Fruit fly (Drosophila melanogaster) whole organism, wandering third instar larva: Measurements from ENCODE around the gene CG17597.

Source experiments
- Abd-B ChIP-seq: fragments of >200 bp; optimal IDR thresholded peaks from 2 replicates; lab custom pipeline; 2017; ENCODE audit warnings: missing biosample characterization, missing genetic modification characterization
- CG32264 ChIP-seq: fragments of 200-800 bp; sonication (Bioruptor generic); optimal IDR thresholded peaks from 2 replicates; lab custom pipeline; 2016; ENCODE audit warnings: missing biosample characterization, missing genetic modification characterization
- CG9705 ChIP-seq: fragments of 200-800 bp; sonication (Bioruptor generic); optimal IDR thresholded peaks from 2 replicates; lab custom pipeline; 2018; ENCODE audit warnings: missing biosample characterization, mild to moderate bottlenecking, missing genetic modification characterization
- CrebA ChIP-seq: fragments of 200-800 bp; sonication (Bioruptor generic); optimal IDR thresholded peaks from 2 replicates; lab custom pipeline; 2016; ENCODE audit warnings: missing biosample characterization, mild to moderate bottlenecking, missing genetic modification characterization, borderline replicate concordance
- Dfd ChIP-seq: fragments of >200 bp; optimal IDR thresholded peaks from 2 replicates; lab custom pipeline; 2017; ENCODE audit warnings: missing biosample characterization, missing genetic modification characterization
- Dif ChIP-seq: fragments of 200-275, 200-300 bp; sonication (Bioruptor generic); optimal IDR thresholded peaks from 2 replicates; lab custom pipeline; 2018; ENCODE audit warnings: missing biosample characterization, missing genetic modification characterization; ENCODE audit not compliant: partially characterized antibody
- GATAd ChIP-seq: sonication (Bioruptor generic); optimal IDR thresholded peaks from 2 replicates; lab custom pipeline; 2016; ENCODE audit warnings: missing biosample characterization, missing genetic modification characterization
- HLH106 ChIP-seq: fragments of 200-800 bp; optimal IDR thresholded peaks from 3 replicates; lab custom pipeline; 2019; ENCODE audit warnings: missing biosample characterization, mild to moderate bottlenecking, missing genetic modification characterization, moderate library complexity
- Hnf4 ChIP-seq: fragments of 200-800 bp; sonication (Bioruptor generic); optimal IDR thresholded peaks from 2 replicates; lab custom pipeline; 2016; ENCODE audit warnings: missing biosample characterization, mild to moderate bottlenecking, missing genetic modification characterization
- Hr78 ChIP-seq: fragments of >200 bp; optimal IDR thresholded peaks from 2 replicates; lab custom pipeline; 2017; ENCODE audit warnings: missing biosample characterization, missing genetic modification characterization
- Hr83 ChIP-seq: fragments of 200-300 bp; sonication (Bioruptor generic); optimal IDR thresholded peaks from 2 replicates; lab custom pipeline; 2016; ENCODE audit warnings: missing biosample characterization, mild to moderate bottlenecking, missing genetic modification characterization, moderate library complexity; ENCODE audit not compliant: poor library complexity, severe bottlenecking
- Jra ChIP-seq: sonication (Bioruptor generic); optimal IDR thresholded peaks from 2 replicates; lab custom pipeline; 2016; ENCODE audit warnings: missing biosample characterization, missing genetic modification characterization
- Mio ChIP-seq: sonication (Bioruptor generic); optimal IDR thresholded peaks from 2 replicates; lab custom pipeline; 2016; ENCODE audit warnings: missing biosample characterization, missing genetic modification characterization
- Myc ChIP-seq: fragments of >200 bp; optimal IDR thresholded peaks from 2 replicates; lab custom pipeline; 2017
- N ChIP-seq: fragments of >200 bp; optimal IDR thresholded peaks from 2 replicates; lab custom pipeline; 2018; ENCODE audit warnings: missing biosample characterization, missing external identifiers, missing genetic modification characterization
- OdsH ChIP-seq: fragments of 200-800 bp; sonication (Bioruptor generic); optimal IDR thresholded peaks from 2 replicates; lab custom pipeline; 2016; ENCODE audit warnings: missing biosample characterization, mild to moderate bottlenecking, missing genetic modification characterization
- Rel ChIP-seq, 2 experiments: fragments of 200-800 bp; sonication (Bioruptor generic) in 1 of 2; optimal IDR thresholded peaks; 2 replicates in 1 of 2; 3 replicates in 1 of 2; lab custom pipeline; 2016 to 2019; ENCODE audit warnings: mild to moderate bottlenecking in 2 of 2, missing biosample characterization in 2 of 2, missing genetic modification characterization in 2 of 2, moderate library complexity in 1 of 2
- Sp1 ChIP-seq: fragments of 200-800 bp; sonication (Bioruptor generic); optimal IDR thresholded peaks from 3 replicates; lab custom pipeline; 2019; ENCODE audit warnings: missing biosample characterization, mild to moderate bottlenecking, missing genetic modification characterization, moderate library complexity
- Vsx2 ChIP-seq: fragments of 200-300, 225-300 bp; sonication (Bioruptor generic); optimal IDR thresholded peaks from 2 replicates; lab custom pipeline; 2018; ENCODE audit warnings: missing biosample characterization, missing genetic modification characterization; ENCODE audit not compliant: partially characterized antibody
- br ChIP-seq: fragments of 200-800 bp; sonication (Bioruptor generic); optimal IDR thresholded peaks from 2 replicates; lab custom pipeline; 2016; ENCODE audit warnings: missing biosample characterization, missing genetic modification characterization
- brk ChIP-seq: fragments of 200-800 bp; sonication (Bioruptor generic); optimal IDR thresholded peaks from 2 replicates; lab custom pipeline; 2016; ENCODE audit warnings: missing biosample characterization, mild to moderate bottlenecking, missing genetic modification characterization
- dl ChIP-seq, 2 experiments: fragments of 175-275, 200-275 bp in 1 of 2; fragments of 200-275 bp in 1 of 2; sonication (Bioruptor generic); optimal IDR thresholded peaks; lab custom pipeline; 2018; ENCODE audit warnings: mild to moderate bottlenecking in 2 of 2, missing biosample characterization in 2 of 2, missing genetic modification characterization in 2 of 2, moderate library complexity in 2 of 2; ENCODE audit not compliant: partially characterized antibody in 2 of 2, insufficient read depth in 1 of 2
- dmrt93B ChIP-seq: fragments of 200-800 bp; sonication (Bioruptor generic); optimal IDR thresholded peaks from 2 replicates; lab custom pipeline; 2018; ENCODE audit warnings: missing biosample characterization, mild to moderate bottlenecking, missing genetic modification characterization
- dsf ChIP-seq: sonication (Bioruptor generic); optimal IDR thresholded peaks from 2 replicates; lab custom pipeline; 2016; ENCODE audit warnings: missing biosample characterization, missing genetic modification characterization, borderline replicate concordance
- ey ChIP-seq: fragments of 200-800 bp; sonication (Bioruptor generic); optimal IDR thresholded peaks from 2 replicates; lab custom pipeline; 2016; ENCODE audit warnings: missing biosample characterization, missing genetic modification characterization
- foxo ChIP-seq, 2 experiments: fragments of 200-800 bp; sonication (Bioruptor generic); optimal IDR thresholded peaks; 2 replicates in 1 of 2; 3 replicates in 1 of 2; lab custom pipeline; 2016 to 2017; ENCODE audit warnings: missing biosample characterization in 2 of 2, missing genetic modification characterization in 2 of 2
- fru ChIP-seq: fragments of 200-800 bp; sonication (Bioruptor generic); optimal IDR thresholded peaks from 3 replicates; lab custom pipeline; 2016; ENCODE audit warnings: missing biosample characterization, mild to moderate bottlenecking, missing genetic modification characterization
- h ChIP-seq: fragments of 200-800 bp; sonication (Bioruptor generic); optimal IDR thresholded peaks from 3 replicates; lab custom pipeline; 2016; ENCODE audit warnings: missing biosample characterization, mild to moderate bottlenecking, missing genetic modification characterization
- jim ChIP-seq: fragments of 175-275, 200-325 bp; sonication (Bioruptor generic); optimal IDR thresholded peaks from 2 replicates; lab custom pipeline; 2016; ENCODE audit warnings: missing biosample characterization, mild to moderate bottlenecking, missing genetic modification characterization
- lola ChIP-seq: fragments of >200 bp; optimal IDR thresholded peaks from 2 replicates; lab custom pipeline; 2017; ENCODE audit warnings: missing biosample characterization, missing genetic modification characterization
- pan ChIP-seq: fragments of >200 bp; optimal IDR thresholded peaks from 2 replicates; lab custom pipeline; 2017
- psq ChIP-seq: fragments of 200-800 bp; sonication (Bioruptor generic); optimal IDR thresholded peaks from 3 replicates; lab custom pipeline; 2017; ENCODE audit warnings: missing biosample characterization, mild to moderate bottlenecking, missing genetic modification characterization, moderate library complexity
- rgr ChIP-seq: fragments of 200-800 bp; sonication (Bioruptor generic); optimal IDR thresholded peaks from 3 replicates; lab custom pipeline; 2016; ENCODE audit warnings: missing biosample characterization, mild to moderate bottlenecking, missing genetic modification characterization
- sage ChIP-seq: fragments of 200-800 bp; sonication (Bioruptor generic); optimal IDR thresholded peaks from 2 replicates; lab custom pipeline; 2016; ENCODE audit warnings: missing biosample characterization, mild to moderate bottlenecking, missing genetic modification characterization
- sv ChIP-seq: fragments of 200-800 bp; sonication (Bioruptor generic); optimal IDR thresholded peaks from 3 replicates; lab custom pipeline; 2016; ENCODE audit warnings: missing biosample characterization, missing genetic modification characterization
- tai ChIP-seq: sonication (Bioruptor generic); optimal IDR thresholded peaks from 2 replicates; lab custom pipeline; 2016; ENCODE audit warnings: missing biosample characterization, missing genetic modification characterization
- usp ChIP-seq: fragments of >200 bp; optimal IDR thresholded peaks from 2 replicates; lab custom pipeline; 2017; ENCODE audit warnings: missing biosample characterization, missing genetic modification characterization
- woc ChIP-seq: sonication (Bioruptor generic); optimal IDR thresholded peaks from 2 replicates; lab custom pipeline; 2016; ENCODE audit warnings: missing biosample characterization, mild to moderate bottlenecking, missing genetic modification characterization

CG17597 gene

DNA sequence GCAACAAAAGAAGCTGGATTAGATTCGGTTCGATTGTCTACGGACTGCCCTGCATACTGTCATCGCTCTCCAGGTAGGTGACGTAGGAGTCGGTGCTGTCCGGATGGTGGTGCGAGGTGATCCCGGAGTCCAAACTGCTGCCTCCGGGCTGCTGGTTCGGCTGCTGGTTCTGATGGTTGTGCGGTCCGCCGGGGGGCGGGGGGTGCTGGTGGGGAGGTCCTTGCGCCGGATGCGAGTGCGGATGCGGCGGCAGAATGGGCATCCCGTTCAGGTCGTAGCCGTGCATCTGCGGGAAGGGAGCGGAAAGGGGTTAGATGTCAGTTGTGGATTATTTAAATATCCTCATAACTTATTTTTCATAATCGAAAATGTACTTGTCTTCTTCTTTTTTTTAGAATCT is 30.0 kb upstream of the CG17597 start:
- TF ChIP-seq Vsx2 (no peak), Dfd (GFP tag; lab: Kevin White, UChicago) (peak; percentile 98)

DNA sequence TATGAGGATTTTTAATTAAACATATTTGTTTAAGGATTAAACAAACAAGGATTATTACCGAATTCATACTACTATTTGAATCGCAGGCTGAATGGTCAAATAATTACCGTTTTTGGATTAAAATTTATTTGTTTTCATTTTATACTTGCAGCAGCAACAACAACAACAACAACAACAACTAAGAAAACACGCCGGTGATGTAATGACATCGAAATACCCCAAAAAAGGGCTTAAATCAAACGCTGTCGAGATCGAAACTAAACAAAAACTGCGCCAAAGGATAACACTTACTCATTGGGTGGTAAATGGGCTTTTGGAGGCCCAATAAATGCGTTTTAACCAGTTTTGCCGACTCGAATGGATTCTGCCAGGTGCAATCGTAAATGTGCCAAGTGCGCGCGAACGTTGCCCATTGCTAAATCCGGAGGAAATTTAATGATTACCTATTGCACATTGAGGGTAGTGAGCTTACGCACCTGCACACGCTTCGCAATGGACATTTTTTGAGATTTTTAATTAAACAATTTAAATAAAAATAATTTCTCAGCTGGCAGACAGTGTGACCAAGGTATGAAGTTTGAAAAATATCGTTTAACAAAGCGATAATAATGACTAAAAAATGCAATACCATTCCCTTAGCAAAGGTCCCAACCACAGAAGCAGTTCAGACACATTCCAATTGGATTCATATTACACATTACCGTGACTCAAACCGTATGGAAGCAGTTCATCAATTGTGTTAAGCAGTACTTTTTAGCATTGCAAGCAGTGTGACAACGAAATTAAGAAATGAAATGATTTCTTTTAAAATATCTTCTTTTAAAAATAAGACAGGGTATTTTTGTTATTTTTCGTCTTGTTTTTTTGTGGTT is 27.9 kb upstream of the CG17597 start, which contains the start of the genes CG10602 and mRpL13:
CG10602 (minus strand) TSS at position 588 of the 872 bp plus-strand sequence.
mRpL13 (minus strand) TSS at position 588 of the 872 bp plus-strand sequence.
- peak; percentile 8 for TF ChIP-seq Hr78
- peak; percentile 43 for TF ChIP-seq Dif (GFP tag; lab: Kevin White, UChicago)
- TF ChIP-seq Hnf4 = peak; percentile 33
- TF ChIP-seq Myc = peak; percentile 52
- no peak for TF ChIP-seq fru
- TF ChIP-seq br (GFP tag; lab: Kevin White, UChicago) = no peak
- TF ChIP-seq N (GFP tag; lab: Kevin White, UChicago) = peak; percentile 68

dm6 chr2L:18857635-18858059 is 26.7 kb upstream of the CG17597 start:
- TF ChIP-seq Vsx2 = no peak
- peak; percentile 93 for TF ChIP-seq sv
- TF ChIP-seq h (GFP tag; lab: Kevin White, UChicago) = peak; percentile 98
- peak; percentile 96 for TF ChIP-seq Hnf4
- no peak for TF ChIP-seq jim (GFP tag; lab: Kevin White, UChicago)
- peak; percentile 91 for TF ChIP-seq sage (GFP tag; lab: Kevin White, UChicago)
- peak; percentile 98 for TF ChIP-seq HLH106 (tag; lab: Kevin White, UChicago)
- peak; percentile 95 for TF ChIP-seq OdsH
- peak; percentile 96 for TF ChIP-seq Sp1 (GFP tag; lab: Kevin White, UChicago)
- TF ChIP-seq Hr78 = no peak
- peak; percentile 55 for TF ChIP-seq pan
- TF ChIP-seq psq (GFP tag; lab: Kevin White, UChicago) = peak; percentile 91
- TF ChIP-seq br (GFP tag; lab: Kevin White, UChicago) = peak; percentile 98
- TF ChIP-seq lola (GFP tag; lab: Kevin White, UChicago) = no peak
- TF ChIP-seq CG9705 (GFP tag; lab: Kevin White, UChicago) = peak; percentile 95
- peak; percentile 83 for TF ChIP-seq GATAd (GFP tag; lab: Kevin White, UChicago)
- TF ChIP-seq woc = peak; percentile 98
- no peak for TF ChIP-seq Myc
- peak; percentile 89 for TF ChIP-seq dsf (GFP tag; lab: Kevin White, UChicago)
- TF ChIP-seq Dfd (GFP tag; lab: Kevin White, UChicago) = peak; percentile 49
- TF ChIP-seq usp (GFP tag; lab: Kevin White, UChicago) = no peak
- TF ChIP-seq Abd-B = no peak
- TF ChIP-seq ey (GFP tag; lab: Kevin White, UChicago) = peak; percentile 97
- no peak for TF ChIP-seq tai (GFP tag; lab: Kevin White, UChicago)
- TF ChIP-seq Hr83 (GFP tag; lab: Kevin White, UChicago) = peak; percentile 88
- TF ChIP-seq CrebA = peak; percentile 91
- peak; percentile 93 to 98 for TF ChIP-seq foxo (GFP tag; optimal IDR thresholded peaks at IDR 0.05; lab: Kevin White, UChicago)
- peak; percentile 88 for TF ChIP-seq Rel (GFP tag; optimal IDR thresholded peaks at IDR 0.05; lab: Kevin White, UChicago)
- peak; percentile 90 for TF ChIP-seq Rel (tag; optimal IDR thresholded peaks at IDR 0.05; lab: Kevin White, UChicago)
- no peak for TF ChIP-seq N (GFP tag; lab: Kevin White, UChicago)
- TF ChIP-seq fru = peak; percentile 96
- peak; percentile 90 for TF ChIP-seq dmrt93B (GFP tag; lab: Kevin White, UChicago)
- TF ChIP-seq Mio (GFP tag; lab: Kevin White, UChicago) = peak; percentile 77
- TF ChIP-seq Jra (GFP tag; lab: Kevin White, UChicago) = peak; percentile 86
- TF ChIP-seq dl (GFP tag; optimal IDR thresholded peaks at IDR 0.05; lab: Kevin White, UChicago; ENCODE audit: insufficient read depth in 1 of 2, partially characterized antibody in 2 of 2) = no peak
- peak; percentile 98 for TF ChIP-seq rgr (GFP tag; lab: Kevin White, UChicago)
- TF ChIP-seq brk (GFP tag; lab: Kevin White, UChicago) = no peak
- peak; percentile 90 for TF ChIP-seq CG32264 (GFP tag; lab: Kevin White, UChicago)
- TF ChIP-seq Dif (GFP tag; lab: Kevin White, UChicago) = no peak
